Worm (Caenorhabditis elegans): ENCODE data around the gene puf-5.

puf-5 gene

ce11 chrII:8569038-8569977 lies 6.0 kb upstream of the puf-5 start, which contains the start of the genes col-38 and rpl-5 (continued):
- TF ChIP-seq madf-9 (GFP tag; conservative IDR thresholded peaks at IDR 0.05) (no peak), pqm-1 (tag; optimal IDR thresholded peaks at IDR 0.05) (no peak), nhr-6 (tag; optimal IDR thresholded peaks at IDR 0.05) (peak; percentile 88), ZK337.2 (GFP tag; IDR thresholded peaks at IDR 0.05) (no peak), spr-1 (tag; optimal IDR thresholded peaks at IDR 0.05) (peak; percentile 47), Y48G9A.11 (GFP tag; IDR thresholded peaks at IDR 0.05) (no peak), nhr-25 (tag; optimal IDR thresholded peaks at IDR 0.05; ENCODE audit: borderline replicate concordance, insufficient read depth) (peak; percentile 34), snpc-1.2 (GFP tag; IDR thresholded peaks at IDR 0.05) (0 out of 2 replicates have a peak, but pooled peaks have one; percentile 15), tag-97 (GFP tag; IDR thresholded peaks at IDR 0.05) (no peak), lin-38 (GFP tag; IDR thresholded peaks at IDR 0.05) (peak; percentile 91), unc-62 (GFP tag; optimal IDR thresholded peaks at IDR 0.05 in 1 of 2) (peak in 1 of 2 experiments; percentile 96), unc-62 (tag; optimal IDR thresholded peaks at IDR 0.05) (no peak), F49E8.2 (tag; optimal IDR thresholded peaks at IDR 0.05; ENCODE audit: borderline replicate concordance) (no peak), Y5F2A.4 (GFP tag; optimal IDR thresholded peaks at IDR 0.05) (no peak), snpc-4 (tag; optimal IDR thresholded peaks at IDR 0.05) (no peak), zag-1 (tag; optimal IDR thresholded peaks at IDR 0.05) (no peak)

- TF ChIP-seq Y48G9A.11 (GFP tag; IDR thresholded peaks at IDR 0.05) (0 out of 2 replicates have a peak, but pooled peaks have one; percentile 7), zfp-3 (GFP tag; conservative IDR thresholded peaks at IDR 0.05) (no peak), F49E8.2 (tag; optimal IDR thresholded peaks at IDR 0.05; ENCODE audit: borderline replicate concordance) (peak; percentile 39), daf-16 (GFP tag; optimal IDR thresholded peaks at IDR 0.05) (no peak), daf-16 (tag; optimal IDR thresholded peaks at IDR 0.05) (peak; percentile 14), lir-3 (tag; optimal IDR thresholded peaks at IDR 0.05) (no peak), lin-38 (GFP tag; IDR thresholded peaks at IDR 0.05) (peak; percentile 49; the same call in 1 of the 2 replicates), hlh-30 (tag; optimal IDR thresholded peaks at IDR 0.05; ENCODE audit: insufficient read depth) (no peak), ceh-82 (tag; optimal IDR thresholded peaks at IDR 0.05) (no peak), mep-1 (tag; optimal IDR thresholded peaks at IDR 0.05) (no peak), tra-1 (GFP tag; IDR thresholded peaks at IDR 0.05) (0 out of 2 replicates have a peak, but pooled peaks have one; percentile 14), skn-1 (tag; optimal IDR thresholded peaks at IDR 0.05) (no peak)
Measured at ce11 chrII:8570977-8571376, 4.4 kb upstream of the puf-5 start, which contains the start of gene bcs-1. Gene bcs-1 (plus strand): TSS chrII:8571085.

DNA sequence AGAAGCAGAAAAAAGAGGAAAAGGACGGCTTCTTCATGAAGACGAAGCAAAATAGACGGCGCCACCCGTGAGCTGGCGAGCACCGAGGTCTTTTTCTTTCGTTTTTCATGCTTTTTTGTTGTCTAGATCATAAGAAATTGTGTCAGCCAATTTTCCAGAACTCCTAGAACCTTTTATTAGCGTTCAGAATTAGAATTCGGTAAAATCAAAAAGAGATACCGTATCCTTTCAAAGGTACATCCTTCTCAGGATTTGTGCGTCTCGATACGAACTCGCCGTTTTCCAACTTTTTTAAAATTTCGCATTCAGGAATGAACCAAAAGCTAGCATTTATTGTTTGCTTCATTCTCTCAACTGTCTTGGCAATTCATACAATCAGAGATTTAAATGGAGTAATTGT lies 2.3 kb upstream of the puf-5 start, which contains the start of gene F54C9.7:
Gene F54C9.7 (plus strand): TSS at position 301 of the 400 bp plus-strand sequence.
- TF ChIP-seq sdz-12 (GFP tag; optimal IDR thresholded peaks at IDR 0.05), result no peak
- TF ChIP-seq lin-38 (GFP tag; IDR thresholded peaks at IDR 0.05), result peak; percentile 44

ce11 chrII:8577509-8578099 lies 2.3 kb downstream of the puf-5 start, which contains the start of gene F54C9.9:
Gene F54C9.9 (plus strand): TSS chrII:8578049.
- TF ChIP-seq unc-130 (GFP tag; optimal IDR thresholded peaks at IDR 0.05) (peak; percentile 54), daf-16 (GFP tag; optimal IDR thresholded peaks at IDR 0.05) (no peak), daf-16 (tag; optimal IDR thresholded peaks at IDR 0.05) (no peak), daf-19 (GFP tag; conservative IDR thresholded peaks at IDR 0.05) (no peak), lin-38 (GFP tag; IDR thresholded peaks at IDR 0.05) (peak; percentile 82), nhr-28 (tag; optimal IDR thresholded peaks at IDR 0.05) (peak; percentile 11), cey-2 (tag; optimal IDR thresholded peaks at IDR 0.05; ENCODE audit: borderline replicate concordance, insufficient read depth) (no peak), pha-4 (GFP tag; IDR thresholded peaks at IDR 0.05) (peak; percentile 55; the same call in 1 of the 2 replicates), pha-4 (tag; optimal IDR thresholded peaks at IDR 0.05) (no peak), ceh-62 (tag; optimal IDR thresholded peaks at IDR 0.05) (no peak), mxl-3 (GFP tag; optimal IDR thresholded peaks at IDR 0.05) (no peak), dpl-1 (GFP tag; optimal IDR thresholded peaks at IDR 0.05) (peak; percentile 4), mep-1 (tag; optimal IDR thresholded peaks at IDR 0.05) (peak; percentile 2), egl-27 (tag; optimal IDR thresholded peaks at IDR 0.05) (no peak), mes-2 (tag; optimal IDR thresholded peaks at IDR 0.05; ENCODE audit: poor library complexity, severe bottlenecking) (peak; percentile 44), lsy-2 (tag; optimal IDR thresholded peaks at IDR 0.05) (peak in 1 of 2 experiments; percentile 61), snpc-1.2 (GFP tag; IDR thresholded peaks at IDR 0.05) (peak; percentile 64; the same call in 1 of the 2 replicates), rbr-2 (tag; optimal IDR thresholded peaks at IDR 0.05) (no peak)

Data from whole organism, L4 larva.